Worm (Caenorhabditis elegans) whole organism, L4/young adult: ENCODE results near the gene F22B7.9.

Source experiments
- W03F9.2 ChIP-seq: fragments of 150-350 bp; optimal IDR thresholded peaks from 2 replicates; lab custom pipeline; 2014; ENCODE audit warnings: missing biosample characterization, missing genetic modification characterization
- dao-5 ChIP-seq: sonication (generic microtip); optimal IDR thresholded peaks from 2 replicates; lab custom pipeline; 2016; ENCODE audit warnings: missing genotype, missing genetic modification characterization, moderate library complexity, missing compliant biosample characterization
- him-1 ChIP-seq: sonication (generic microtip); optimal IDR thresholded peaks from 2 replicates; lab custom pipeline; 2016; ENCODE audit warnings: missing genotype, missing genetic modification reagents, missing genetic modification characterization, missing compliant biosample characterization

The F22B7.9 gene

ce11 chrIII:8652112-8652694 lies 1.5 kb downstream of the F22B7.9 start:
- no peak for TF ChIP-seq W03F9.2 (tag; lab: Kevin White, UChicago)
- TF ChIP-seq him-1 (tag; lab: Kevin White, UChicago), result no peak
- no peak for TF ChIP-seq dao-5 (tag; lab: Kevin White, UChicago)

- peak; percentile 59 for TF ChIP-seq him-1 (tag; lab: Kevin White, UChicago)
- TF ChIP-seq dao-5 (tag; lab: Kevin White, UChicago), result no peak
- no peak for TF ChIP-seq W03F9.2 (tag; lab: Kevin White, UChicago)
Measured at ce11 chrIII:8650235-8650817, 3.4 kb downstream of the F22B7.9 start, which contains the start of gene flp-23. Gene flp-23, plus strand, starts transcription at chrIII:8650767.

- no peak for TF ChIP-seq dao-5 (tag; lab: Kevin White, UChicago)
- no peak for TF ChIP-seq W03F9.2 (tag; lab: Kevin White, UChicago)
- no peak for TF ChIP-seq him-1 (tag; lab: Kevin White, UChicago)
Measured at ce11 chrIII:8648589-8648988, 5.1 kb downstream of the F22B7.9 start, which contains the start of gene F22B7.3. Gene F22B7.3, plus strand, starts transcription at chrIII:8648889.

ce11 chrIII:8646021-8646420 lies 7.7 kb downstream of the F22B7.9 start:
- TF ChIP-seq W03F9.2 (tag; lab: Kevin White, UChicago) (no peak), dao-5 (tag; lab: Kevin White, UChicago) (no peak), him-1 (tag; lab: Kevin White, UChicago) (no peak)

- TF ChIP-seq him-1 (tag; lab: Kevin White, UChicago) (no peak), W03F9.2 (tag; lab: Kevin White, UChicago) (no peak), dao-5 (tag; lab: Kevin White, UChicago) (no peak)
Measured at ce11 chrIII:8643639-8644038, 10.1 kb downstream of the F22B7.9 start, which contains the start of gene twk-7. Gene twk-7, minus strand, starts transcription at chrIII:8643739.

- TF ChIP-seq him-1 (tag; lab: Kevin White, UChicago) (no peak), W03F9.2 (tag; lab: Kevin White, UChicago) (peak; percentile 65)
Measured at ce11 chrIII:8639188-8639795, 14.4 kb downstream of the F22B7.9 start, which contains the start of gene fip-1. Gene fip-1, plus strand, starts transcription at chrIII:8639745.

- no peak for TF ChIP-seq him-1 (tag; lab: Kevin White, UChicago)
- no peak for TF ChIP-seq W03F9.2 (tag; lab: Kevin White, UChicago)
- no peak for TF ChIP-seq dao-5 (tag; lab: Kevin White, UChicago)
Measured at ce11 chrIII:8636803-8637202, 16.9 kb downstream of the F22B7.9 start.

ce11 chrIII:8630833-8631232 lies 22.9 kb downstream of the F22B7.9 start, which contains the start of gene dnj-10:
Gene dnj-10, plus strand, starts transcription at chrIII:8631165.
- TF ChIP-seq him-1 (tag; lab: Kevin White, UChicago), result no peak
- TF ChIP-seq dao-5 (tag; lab: Kevin White, UChicago), result no peak
- peak; percentile 81 for TF ChIP-seq W03F9.2 (tag; lab: Kevin White, UChicago)

ce11 chrIII:8628405-8628982 lies 25.2 kb downstream of the F22B7.9 start, which contains the start of the genes polk-1 and gpr-1:
Gene polk-1, minus strand, starts transcription at chrIII:8628590.
Gene gpr-1, plus strand, starts transcription at chrIII:8628932.
- no peak for TF ChIP-seq him-1 (tag; lab: Kevin White, UChicago)
- TF ChIP-seq W03F9.2 (tag; lab: Kevin White, UChicago), result no peak
- no peak for TF ChIP-seq dao-5 (tag; lab: Kevin White, UChicago)

- TF ChIP-seq dao-5 (tag; lab: Kevin White, UChicago) (no peak), him-1 (tag; lab: Kevin White, UChicago) (no peak), W03F9.2 (tag; lab: Kevin White, UChicago) (no peak)
Measured at ce11 chrIII:8625125-8625524, 28.6 kb downstream of the F22B7.9 start.

ce11 chrIII:8622435-8622834 lies 31.3 kb downstream of the F22B7.9 start, which contains the start of gene ceh-16:
Gene ceh-16, plus strand, starts transcription at chrIII:8622735.
- TF ChIP-seq dao-5 (tag; lab: Kevin White, UChicago) (no peak), him-1 (tag; lab: Kevin White, UChicago) (no peak), W03F9.2 (tag; lab: Kevin White, UChicago) (no peak)

ce11 chrIII:8621982-8622381 lies 31.7 kb downstream of the F22B7.9 start:
- TF ChIP-seq W03F9.2 (tag; lab: Kevin White, UChicago) (no peak), him-1 (tag; lab: Kevin White, UChicago) (no peak), dao-5 (tag; lab: Kevin White, UChicago) (no peak)

ce11 chrIII:8621002-8621401 lies 32.7 kb downstream of the F22B7.9 start:
- TF ChIP-seq dao-5 (tag; lab: Kevin White, UChicago), result no peak
- TF ChIP-seq W03F9.2 (tag; lab: Kevin White, UChicago), result no peak
- no peak for TF ChIP-seq him-1 (tag; lab: Kevin White, UChicago)
